Fruit fly (Drosophila melanogaster): ENCODE results near the gene SdhCL.

- TF ChIP-seq CG33017 (tag; optimal IDR thresholded peaks at IDR 0.05): no peak
- no peak for TF ChIP-seq CG14711 (tag; optimal IDR thresholded peaks at IDR 0.05)
- TF ChIP-seq Crg-1 (GFP tag; optimal IDR thresholded peaks at IDR 0.05): no peak
- TF ChIP-seq kay (GFP tag; ENCODE audit: borderline replicate concordance): no peak
- TF ChIP-seq toe (GFP tag; optimal IDR thresholded peaks at IDR 0.05): no peak
- TF ChIP-seq CG1620 (GFP tag; optimal IDR thresholded peaks at IDR 0.05): no peak
These were observed at the start of gene SdhCL for dm6 chr3R:11115606-11116005.

Measured in whole organism, adult.